Worm (Caenorhabditis elegans) whole organism, L2 larva: ENCODE data around the gene C28D4.5.

Experiments used
- R02D3.7 ChIP-seq: fragments of 150-350 bp; optimal IDR thresholded peaks from 2 replicates; lab custom pipeline; 2014; ENCODE audit warnings: missing biosample characterization, missing genetic modification characterization
- Y55F3AM.14 ChIP-seq: fragments of 200-800 bp; sonication (Bioruptor generic); optimal IDR thresholded peaks from 2 replicates; lab custom pipeline; 2018; ENCODE audit warnings: mild to moderate bottlenecking, missing genetic modification characterization, missing compliant biosample characterization
- aly-2 ChIP-seq: fragments of 150-350 bp; optimal IDR thresholded peaks from 2 replicates; lab custom pipeline; 2014; ENCODE audit warnings: missing biosample characterization, missing genetic modification characterization
- ama-1 ChIP-seq: fragments of 150-350 bp; optimal IDR thresholded peaks from 2 replicates; lab custom pipeline; 2018; ENCODE audit warnings: inconsistent platforms
- dmd-4 ChIP-seq: sonication (generic microtip); optimal IDR thresholded peaks from 2 replicates; lab custom pipeline; 2017; ENCODE audit warnings: missing biosample characterization, missing genetic modification characterization
- egl-27 ChIP-seq: sonication (generic microtip); optimal IDR thresholded peaks from 3 replicates; lab custom pipeline; 2017; ENCODE audit warnings: missing biosample characterization, missing genetic modification reagents, missing genetic modification characterization
- elt-1 ChIP-seq: fragments of 150-350 bp; optimal IDR thresholded peaks from 2 replicates; lab custom pipeline; 2014; ENCODE audit warnings: missing biosample characterization, missing genetic modification characterization
- elt-3 ChIP-seq: sonication (generic microtip); optimal IDR thresholded peaks from 2 replicates; lab custom pipeline; 2017; ENCODE audit warnings: missing biosample characterization, missing genetic modification characterization
- fos-1 ChIP-seq: fragments of 150-350 bp; optimal IDR thresholded peaks from 2 replicates; lab custom pipeline; 2014; ENCODE audit warnings: missing biosample characterization, missing genetic modification characterization
- lin-39 ChIP-seq: fragments of 150-350 bp; optimal IDR thresholded peaks from 2 replicates; lab custom pipeline; 2014; ENCODE audit warnings: missing biosample characterization, missing genetic modification reagents, missing genetic modification characterization
- lsy-2 ChIP-seq, 2 experiments: fragments of 150-350 bp in 1 of 2; sonication (generic microtip) in 1 of 2; optimal IDR thresholded peaks; 2 replicates each; lab custom pipeline; 2014 to 2017; ENCODE audit warnings: missing biosample characterization in 2 of 2, missing genetic modification characterization in 2 of 2
- nhr-10 ChIP-seq: sonication (generic microtip); optimal IDR thresholded peaks from 2 replicates; lab custom pipeline; 2017; ENCODE audit warnings: missing biosample characterization, missing genetic modification characterization
- ztf-4 ChIP-seq: fragments of 150-350 bp; optimal IDR thresholded peaks from 2 replicates; lab custom pipeline; 2014; ENCODE audit warnings: missing biosample characterization, missing genetic modification characterization

ce11 chrIV:9716490-9716889, 30.2 kb downstream of the C28D4.5 start:
- TF ChIP-seq egl-27 (tag; lab: Kevin White, UChicago) (no peak), lin-39 (tag; lab: Kevin White, UChicago) (no peak), R02D3.7 (tag; lab: Kevin White, UChicago) (no peak), ama-1 (lab: Kevin White, UChicago) (no peak), fos-1 (tag; lab: Kevin White, UChicago) (peak; percentile 92), ztf-4 (tag; lab: Kevin White, UChicago) (no peak), elt-1 (tag; lab: Kevin White, UChicago) (no peak), lsy-2 (tag; optimal IDR thresholded peaks at IDR 0.05; lab: Kevin White, UChicago) (peak in 1 of 2 experiments; percentile 15), aly-2 (tag; lab: Kevin White, UChicago) (no peak), dmd-4 (tag; lab: Kevin White, UChicago) (no peak), Y55F3AM.14 (GFP tag; lab: Kevin White, UChicago) (no peak), elt-3 (tag; lab: Kevin White, UChicago) (no peak), nhr-10 (tag; lab: Kevin White, UChicago) (no peak)
